Worm (Caenorhabditis elegans) whole organism, midembryonic: ENCODE measurements around the gene C29F3.3.

Source experiments
- T22C8.4 ChIP-seq: fragments of 200-800 bp; sonication (Bioruptor generic); IDR thresholded peaks from 2 replicates; pipeline ENCODE4 v1.3.6; 2022; ENCODE audit warnings: missing genetic modification characterization, missing compliant biosample characterization
- cog-1 ChIP-seq: sonication (generic microtip); optimal IDR thresholded peaks from 2 replicates; lab custom pipeline; 2016; ENCODE audit warnings: missing genetic modification characterization, missing compliant biosample characterization
- flt-1 ChIP-seq: fragments of 200-800 bp; sonication (Bioruptor generic); IDR thresholded peaks from 2 replicates; pipeline ENCODE4 v1.3.6; 2022; ENCODE audit warnings: missing genetic modification characterization, missing compliant biosample characterization
- klf-2 ChIP-seq: fragments of 200-800 bp; sonication (Bioruptor generic); conservative IDR thresholded peaks from 2 replicates; pipeline ENCODE4 v1.3.6; 2022; ENCODE audit warnings: missing genetic modification reagents, missing genetic modification characterization, missing compliant biosample characterization
- med-1 ChIP-seq: sonication (generic microtip); optimal IDR thresholded peaks from 2 replicates; lab custom pipeline; 2017; ENCODE audit warnings: missing genetic modification characterization, mild to moderate bottlenecking, missing compliant biosample characterization, antibody characterized with exemption, missing genetic modification reagents; ENCODE audit not compliant: insufficient read depth
- ref-1 ChIP-seq: fragments of 200-800 bp; sonication (Bioruptor generic); conservative IDR thresholded peaks from 2 replicates; pipeline ENCODE4 v1.3.6; 2022; ENCODE audit warnings: missing genetic modification reagents, missing genetic modification characterization, missing compliant biosample characterization
- tab-1 ChIP-seq: fragments of 200-800 bp; sonication (Bioruptor generic); IDR thresholded peaks from 2 replicates; pipeline ENCODE4 v1.3.6; 2022; ENCODE audit warnings: missing genetic modification characterization, missing compliant biosample characterization
- ztf-23 ChIP-seq: fragments of 200-800 bp; sonication (Bioruptor generic); IDR thresholded peaks from 2 replicates; pipeline ENCODE4 v1.3.6; 2022; ENCODE audit warnings: missing genetic modification reagents, missing genetic modification characterization, missing compliant biosample characterization
- ztf-29 ChIP-seq: fragments of 200-800 bp; sonication (Bioruptor generic); IDR thresholded peaks from 2 replicates; pipeline ENCODE4 v1.3.6; 2022; ENCODE audit warnings: missing genetic modification reagents, missing genetic modification characterization, missing compliant biosample characterization

Gene C29F3.3

DNA sequence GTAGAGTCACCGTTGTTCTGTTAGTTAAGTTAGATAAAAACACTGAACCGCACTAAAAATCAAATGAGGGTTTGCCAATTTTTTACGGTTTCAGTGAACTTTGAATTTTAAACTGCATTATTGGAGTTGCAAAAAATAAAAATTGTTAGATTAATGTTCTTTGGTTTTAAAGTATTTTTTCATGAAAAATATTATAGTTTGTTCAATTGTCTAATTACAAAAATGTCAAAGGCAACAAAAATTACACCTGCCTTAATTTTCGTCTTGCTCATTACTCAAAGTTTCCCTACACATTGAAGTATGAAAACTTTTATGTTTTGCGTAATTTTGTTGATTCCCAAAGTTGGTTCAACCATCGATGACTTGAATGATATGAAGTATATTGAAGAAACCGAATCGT, 36.4 kb downstream of the C29F3.3 start, which contains the start of gene irld-62:
TSS of gene irld-62 (plus strand) at position 301 of the 400 bp plus-strand sequence.
- TF ChIP-seq med-1 (GFP tag; lab: Kevin White, UChicago) (no peak), tab-1 (GFP tag; lab: Robert Waterston, UW) (no peak), ztf-23 (GFP tag; lab: Robert Waterston, UW) (no peak), ztf-29 (no peak), flt-1 (GFP tag; lab: Robert Waterston, UW) (no peak), cog-1 (no peak), ref-1 (GFP tag; lab: Robert Waterston, UW) (no peak), klf-2 (GFP tag; lab: Robert Waterston, UW) (no peak), T22C8.4 (GFP tag; lab: Robert Waterston, UW) (no peak)

DNA sequence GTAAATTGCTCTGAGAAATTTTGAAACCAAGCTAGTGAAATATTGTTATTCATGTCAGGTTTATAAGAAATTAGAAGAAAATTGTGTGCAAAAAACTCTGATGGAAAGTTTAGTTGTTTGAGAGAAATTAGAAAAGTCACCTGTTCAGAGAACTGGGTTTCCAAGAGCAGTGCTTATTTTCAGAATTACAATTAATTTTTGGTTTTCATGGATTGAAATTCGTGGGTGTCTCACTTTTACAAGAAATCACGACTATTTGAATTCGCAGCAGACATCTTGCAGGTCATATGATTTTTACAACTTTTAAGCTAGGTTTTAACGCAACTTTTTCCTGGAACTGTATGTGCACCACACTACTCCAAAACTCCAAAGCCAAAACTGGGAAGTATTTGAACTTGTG, 38.2 kb downstream of the C29F3.3 start, which contains the start of gene srz-10:
TSS of gene srz-10 (minus strand) at position 88 of the 400 bp plus-strand sequence.
- TF ChIP-seq ztf-23 (GFP tag; lab: Robert Waterston, UW) (no peak), T22C8.4 (GFP tag; lab: Robert Waterston, UW) (no peak), ztf-29 (no peak), tab-1 (GFP tag; lab: Robert Waterston, UW) (no peak)

DNA sequence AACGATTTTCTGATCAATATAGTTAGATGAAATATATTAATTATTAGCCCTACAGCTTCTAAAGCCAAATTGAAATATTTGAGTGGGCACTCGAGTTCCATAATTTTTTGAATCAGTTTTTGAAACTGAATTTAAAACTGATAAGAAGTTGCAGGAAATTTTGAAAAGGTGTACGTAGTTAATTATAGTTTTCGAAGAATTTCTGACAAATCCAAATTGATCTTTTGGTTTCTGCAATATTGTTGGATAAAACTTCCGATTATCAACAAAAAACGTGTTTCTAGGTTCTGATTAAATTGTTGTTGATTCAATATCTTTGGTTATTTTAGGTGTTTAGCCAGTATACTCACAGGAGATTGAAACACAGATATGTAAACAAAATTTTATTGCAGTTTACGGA, 40.4 kb downstream of the C29F3.3 start, which contains the start of gene T26H8.4:
TSS of gene T26H8.4 (minus strand) at position 101 of the 400 bp plus-strand sequence.
- TF ChIP-seq flt-1 (GFP tag; lab: Robert Waterston, UW) = no peak
- TF ChIP-seq cog-1 = no peak
- TF ChIP-seq klf-2 (GFP tag; lab: Robert Waterston, UW) = no peak
- TF ChIP-seq med-1 (GFP tag; lab: Kevin White, UChicago) = no peak
- no peak for TF ChIP-seq tab-1 (GFP tag; lab: Robert Waterston, UW)
- no peak for TF ChIP-seq ztf-23 (GFP tag; lab: Robert Waterston, UW)

DNA sequence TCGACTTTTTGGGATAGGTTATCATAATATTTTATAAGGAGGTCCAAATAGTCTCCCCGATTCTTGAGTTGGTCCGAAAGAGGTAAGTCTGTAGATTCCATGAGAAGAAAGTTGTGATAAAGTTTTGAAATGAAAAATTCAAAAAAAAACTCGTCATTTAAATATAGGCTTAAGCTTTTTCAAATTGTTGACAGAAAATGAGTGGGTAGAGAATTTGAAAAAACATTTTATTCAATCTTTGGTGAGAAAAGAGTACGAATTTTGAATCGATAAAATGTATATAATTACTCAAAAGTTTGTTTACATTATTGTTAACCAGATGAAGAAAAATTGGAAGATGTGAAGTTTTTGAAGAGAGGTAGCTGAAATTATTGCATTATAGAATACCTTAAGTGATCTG, 41.7 kb downstream of the C29F3.3 start, which contains the start of gene T26H8.5:
TSS of gene T26H8.5 (minus strand) at position 101 of the 400 bp plus-strand sequence.
- TF ChIP-seq klf-2 (GFP tag; lab: Robert Waterston, UW) = no peak
- TF ChIP-seq tab-1 (GFP tag; lab: Robert Waterston, UW) = no peak
- TF ChIP-seq T22C8.4 (GFP tag; lab: Robert Waterston, UW) = no peak
- TF ChIP-seq ztf-23 (GFP tag; lab: Robert Waterston, UW) = no peak
- no peak for TF ChIP-seq flt-1 (GFP tag; lab: Robert Waterston, UW)

DNA sequence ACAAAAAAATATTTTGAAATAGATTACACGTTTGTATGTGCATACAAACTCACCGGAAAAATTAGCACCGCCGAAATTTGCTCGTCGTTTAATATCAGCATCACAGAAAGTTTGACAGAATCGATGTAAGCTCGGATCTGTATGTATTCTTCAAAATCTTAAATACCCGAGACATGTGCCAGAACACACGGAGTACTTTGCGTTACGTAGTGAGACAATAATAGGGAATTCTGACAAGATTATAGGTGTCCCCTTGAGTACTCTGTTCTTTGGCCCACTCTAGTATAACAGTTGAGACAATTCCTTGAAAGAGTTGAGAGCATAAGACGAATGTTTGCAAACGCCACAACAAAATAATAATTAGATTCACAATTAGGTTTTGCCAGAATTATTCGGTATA, 43.6 kb downstream of the C29F3.3 start, which contains the start of gene srx-48:
TSS of gene srx-48 (minus strand) at position 101 of the 400 bp plus-strand sequence.
- no peak for TF ChIP-seq ref-1 (GFP tag; lab: Robert Waterston, UW)
- no peak for TF ChIP-seq klf-2 (GFP tag; lab: Robert Waterston, UW)
- no peak for TF ChIP-seq tab-1 (GFP tag; lab: Robert Waterston, UW)
- TF ChIP-seq ztf-23 (GFP tag; lab: Robert Waterston, UW) = no peak
- no peak for TF ChIP-seq T22C8.4 (GFP tag; lab: Robert Waterston, UW)
- no peak for TF ChIP-seq med-1 (GFP tag; lab: Kevin White, UChicago)
- no peak for TF ChIP-seq cog-1
- TF ChIP-seq flt-1 (GFP tag; lab: Robert Waterston, UW) = no peak
- no peak for TF ChIP-seq ztf-29

DNA sequence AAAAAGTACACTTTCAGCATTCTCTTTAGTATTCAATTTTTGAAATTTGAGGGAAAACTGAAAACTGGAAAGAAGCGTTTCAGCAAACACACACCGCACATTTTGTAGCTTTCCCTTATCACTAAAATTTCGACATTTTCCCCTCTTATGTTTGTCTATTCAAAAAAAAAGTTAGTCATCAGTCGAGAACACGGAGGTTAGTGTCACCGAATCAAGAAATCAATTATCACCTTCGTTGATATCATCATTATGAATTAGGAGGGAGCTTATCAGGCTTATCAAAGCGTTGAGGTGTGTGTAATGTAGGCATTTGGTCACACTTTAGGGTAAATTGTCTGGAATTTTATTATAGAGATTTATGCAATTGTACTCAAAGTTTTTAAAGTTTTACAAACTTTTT, 48.6 kb downstream of the C29F3.3 start, which contains the start of gene cpr-3:
TSS of gene cpr-3 (minus strand) at position 104 of the 400 bp plus-strand sequence.
- TF ChIP-seq klf-2 (GFP tag; lab: Robert Waterston, UW) = no peak
- TF ChIP-seq ref-1 (GFP tag; lab: Robert Waterston, UW) = no peak
- no peak for TF ChIP-seq T22C8.4 (GFP tag; lab: Robert Waterston, UW)
- TF ChIP-seq ztf-23 (GFP tag; lab: Robert Waterston, UW) = no peak
- no peak for TF ChIP-seq ztf-29
- TF ChIP-seq med-1 (GFP tag; lab: Kevin White, UChicago) = no peak
- TF ChIP-seq flt-1 (GFP tag; lab: Robert Waterston, UW) = no peak
- no peak for TF ChIP-seq cog-1
- TF ChIP-seq tab-1 (GFP tag; lab: Robert Waterston, UW) = no peak
